Fruit fly (Drosophila melanogaster) whole organism, adult: ENCODE data around the gene CG11698.

Source experiments
- CG11617 ChIP-seq: fragments of 200-800 bp; sonication (Bioruptor generic); optimal IDR thresholded peaks from 2 replicates; lab custom pipeline; 2017; ENCODE audit warnings: mild to moderate bottlenecking, missing biosample characterization, missing genetic modification reagents, missing genetic modification characterization
- CG12768 ChIP-seq: fragments of 200-800 bp; sonication (Bioruptor generic); optimal IDR thresholded peaks from 2 replicates; lab custom pipeline; 2017; ENCODE audit warnings: missing biosample characterization, missing genetic modification characterization, mild to moderate bottlenecking, moderate library complexity, missing genetic modification reagents
- CG14711 ChIP-seq: fragments of 200-800 bp; sonication (Bioruptor generic); optimal IDR thresholded peaks from 2 replicates; lab custom pipeline; 2018; ENCODE audit warnings: missing biosample characterization, mild to moderate bottlenecking, missing genetic modification characterization, moderate library complexity
- CG1620 ChIP-seq: fragments of 200-800 bp; sonication (Bioruptor generic); optimal IDR thresholded peaks from 2 replicates; lab custom pipeline; 2016; ENCODE audit warnings: missing biosample characterization, missing genetic modification characterization
- CG7101 ChIP-seq: fragments of 200-800 bp; sonication (Bioruptor generic); optimal IDR thresholded peaks from 2 replicates; lab custom pipeline; 2018; ENCODE audit warnings: missing biosample characterization, mild to moderate bottlenecking, missing genetic modification characterization, moderate library complexity
- Hr96 ChIP-seq: fragments of 200-800 bp; sonication (Bioruptor generic); optimal IDR thresholded peaks from 2 replicates; lab custom pipeline; 2016; ENCODE audit warnings: missing biosample characterization, missing genetic modification characterization
- bab1 ChIP-seq: fragments of 200-800 bp; sonication (Bioruptor generic); optimal IDR thresholded peaks from 3 replicates; lab custom pipeline; 2019; ENCODE audit warnings: missing biosample characterization, mild to moderate bottlenecking, missing genetic modification characterization, moderate library complexity
- cic ChIP-seq: fragments of 200-800 bp; sonication (Bioruptor generic); optimal IDR thresholded peaks from 2 replicates; lab custom pipeline; 2017; ENCODE audit warnings: missing biosample characterization, mild to moderate bottlenecking, missing genetic modification characterization, moderate library complexity
- kay ChIP-seq: fragments of 200-800 bp; sonication (Bioruptor generic); peaks from one replicate; lab custom pipeline; 2016; ENCODE audit warnings: missing biosample characterization, missing genetic modification characterization, borderline replicate concordance
- toe ChIP-seq: fragments of 200-800 bp; sonication (Bioruptor generic); optimal IDR thresholded peaks from 2 replicates; lab custom pipeline; 2016; ENCODE audit warnings: missing biosample characterization, missing genetic modification characterization

dm6 chr3R:8287697-8288096, 24.3 kb upstream of the CG11698 start, which contains the start of gene Nazo:
- TF ChIP-seq cic (GFP tag; lab: Kevin White, UChicago) (no peak), toe (GFP tag; lab: Kevin White, UChicago) (no peak), CG12768 (no peak), CG14711 (tag; lab: Kevin White, UChicago) (no peak), bab1 (GFP tag; lab: Kevin White, UChicago) (no peak), Hr96 (no peak), CG7101 (tag; lab: Kevin White, UChicago) (no peak), kay (GFP tag; lab: Kevin White, UChicago) (no peak), CG11617 (GFP tag; lab: Kevin White, UChicago) (no peak), CG1620 (GFP tag; lab: Kevin White, UChicago) (no peak)
